Worm (Caenorhabditis elegans): Measurements from ENCODE around the gene F35H8.12.

Gene F35H8.12

ce11 chrII:9586734-9587209 is 35.1 kb downstream of the F35H8.12 start, which contains the start of gene ugt-58:
TSS of gene ugt-58 (minus strand) at chrII:9586784.
- TF ChIP-seq skn-1 (tag; optimal IDR thresholded peaks at IDR 0.05) (peak; percentile 53), irx-1 (tag; optimal IDR thresholded peaks at IDR 0.05) (no peak), snu-23 (GFP tag; optimal IDR thresholded peaks at IDR 0.05) (peak; percentile 27), nhr-71 (tag; optimal IDR thresholded peaks at IDR 0.05) (peak; percentile 42), unc-98 (GFP tag; IDR thresholded peaks at IDR 0.05) (no peak), grh-1 (GFP tag; IDR thresholded peaks at IDR 0.05) (no peak), C16A3.4 (tag; optimal IDR thresholded peaks at IDR 0.05) (no peak), vab-15 (tag; optimal IDR thresholded peaks at IDR 0.05) (no peak), jun-1 (tag; optimal IDR thresholded peaks at IDR 0.05) (no peak), elt-2 (tag; optimal IDR thresholded peaks at IDR 0.05) (peak; percentile 40), ceh-8 (GFP tag; optimal IDR thresholded peaks at IDR 0.05) (no peak), rnt-1 (tag; optimal IDR thresholded peaks at IDR 0.05) (no peak), Y116A8C.19 (tag; optimal IDR thresholded peaks at IDR 0.05; ENCODE audit: borderline replicate concordance) (no peak), lin-39 (tag; optimal IDR thresholded peaks at IDR 0.05) (no peak), snpc-4 (tag; optimal IDR thresholded peaks at IDR 0.05) (no peak), xbp-1 (tag; optimal IDR thresholded peaks at IDR 0.05) (no peak), unc-30 (tag; optimal IDR thresholded peaks at IDR 0.05) (no peak), tbx-2 (tag; optimal IDR thresholded peaks at IDR 0.05) (no peak), C04F5.9 (tag; optimal IDR thresholded peaks at IDR 0.05) (no peak), mab-9 (GFP tag; IDR thresholded peaks at IDR 0.05) (no peak), F16B12.6 (tag; optimal IDR thresholded peaks at IDR 0.05) (no peak), egl-27 (tag; optimal IDR thresholded peaks at IDR 0.05) (no peak), fkh-10 (GFP tag; optimal IDR thresholded peaks at IDR 0.05) (no peak), mef-2 (tag; optimal IDR thresholded peaks at IDR 0.05) (no peak), lin-35 (GFP tag; optimal IDR thresholded peaks at IDR 0.05) (peak in 1 of 2 experiments; percentile 39), lsy-2 (tag; optimal IDR thresholded peaks at IDR 0.05) (peak; percentile 15 to 17), unc-62 (GFP tag; optimal IDR thresholded peaks at IDR 0.05) (no peak), unc-86 (tag; optimal IDR thresholded peaks at IDR 0.05) (no peak), mep-1 (tag; optimal IDR thresholded peaks at IDR 0.05) (peak; percentile 29), sptf-1 (tag; optimal IDR thresholded peaks at IDR 0.05) (no peak), fkh-8 (tag; optimal IDR thresholded peaks at IDR 0.05) (no peak), elt-3 (tag; optimal IDR thresholded peaks at IDR 0.05) (peak in 5 of 6 experiments; percentile 33 to 74 (median 53)), zip-4 (GFP tag; optimal IDR thresholded peaks at IDR 0.05) (no peak), lin-14 (GFP tag; optimal IDR thresholded peaks at IDR 0.05) (peak; percentile 20), nhr-19 (GFP tag; conservative IDR thresholded peaks at IDR 0.05) (peak; percentile 22), hlh-17 (GFP tag; optimal IDR thresholded peaks at IDR 0.05; ENCODE audit: borderline replicate concordance) (no peak), blmp-1 (tag; optimal IDR thresholded peaks at IDR 0.05) (peak; percentile 23), egl-13 (tag; optimal IDR thresholded peaks at IDR 0.05) (no peak), dsc-1 (tag; optimal IDR thresholded peaks at IDR 0.05) (no peak), nhr-85 (tag) (peak; percentile 72), nhr-28 (tag; optimal IDR thresholded peaks at IDR 0.05) (peak; percentile 36), dpl-1 (GFP tag; optimal IDR thresholded peaks at IDR 0.05) (no peak), tlp-1 (tag; optimal IDR thresholded peaks at IDR 0.05) (no peak), unc-130 (tag; optimal IDR thresholded peaks at IDR 0.05) (no peak), nhr-20 (tag; optimal IDR thresholded peaks at IDR 0.05) (peak; percentile 80), fos-1 (tag; optimal IDR thresholded peaks at IDR 0.05) (no peak)

Data from whole organism, L1 larva.